Worm (Caenorhabditis elegans) whole organism, L4 larva: ENCODE results near the gene mec-18.

ENCODE experiments used
- aha-1 ChIP-seq: fragments of 150-350 bp; peaks from one replicate; lab custom pipeline; 2014; ENCODE audit warnings: missing biosample characterization, missing genetic modification characterization
- arid-1 ChIP-seq: fragments of 200-800 bp; sonication (Bioruptor generic); conservative IDR thresholded peaks from 2 replicates; pipeline ENCODE4 v1.3.6; 2022; ENCODE audit warnings: missing genetic modification reagents, missing genetic modification characterization, missing compliant biosample characterization
- lsy-2 ChIP-seq, 2 experiments: fragments of 150-350 bp in 1 of 2; sonication (generic microtip) in 1 of 2; optimal IDR thresholded peaks; 2 replicates each; lab custom pipeline; 2014 to 2017; ENCODE audit warnings: missing biosample characterization in 2 of 2, missing genetic modification characterization in 2 of 2
- nhr-10 ChIP-seq: fragments of 150-350 bp; optimal IDR thresholded peaks from 2 replicates; lab custom pipeline; 2014; ENCODE audit warnings: missing biosample characterization, missing genetic modification characterization
- nhr-237 ChIP-seq: sonication (generic microtip); optimal IDR thresholded peaks from 2 replicates; lab custom pipeline; 2017; ENCODE audit warnings: missing biosample characterization, missing genetic modification characterization
- unc-39 ChIP-seq: sonication (generic microtip); optimal IDR thresholded peaks from 2 replicates; lab custom pipeline; 2017; ENCODE audit warnings: missing biosample characterization, missing genetic modification characterization

- TF ChIP-seq arid-1 (GFP tag; lab: Robert Waterston, UW) (no peak), unc-39 (tag; lab: Kevin White, UChicago) (no peak), lsy-2 (tag; optimal IDR thresholded peaks at IDR 0.05; lab: Kevin White, UChicago) (no peak), nhr-10 (tag; lab: Kevin White, UChicago) (no peak), nhr-237 (tag; lab: Kevin White, UChicago) (no peak), aha-1 (tag; lab: Kevin White, UChicago) (no peak)
Observed at ce11 chrX:4284470-4284869, 10.5 kb upstream of the mec-18 start.
